Fruit fly (Drosophila melanogaster) whole organism, embryonic: ENCODE data around the gene CG13056.

Source experiments
- BtbVII ChIP-seq: fragments of 200-800 bp; sonication (Bioruptor generic); optimal IDR thresholded peaks from 3 replicates; lab custom pipeline; 2017; ENCODE audit warnings: missing biosample characterization, mild to moderate bottlenecking, missing genetic modification characterization
- CG10565 ChIP-seq: fragments of 200-800 bp; sonication (Bioruptor generic); optimal IDR thresholded peaks from 3 replicates; lab custom pipeline; 2016; ENCODE audit warnings: missing biosample characterization, mild to moderate bottlenecking, missing genetic modification characterization
- CG11085 ChIP-seq: fragments of 200-800 bp; sonication (Bioruptor generic); IDR thresholded peaks from 2 replicates; pipeline ENCODE4 v1.3.6; 2022; ENCODE audit warnings: missing biosample characterization, missing genetic modification characterization
- CG11695 ChIP-seq: fragments of 200-800 bp; sonication (Bioruptor generic); IDR thresholded peaks from 3 replicates; pipeline ENCODE4 v1.3.6; 2022; ENCODE audit warnings: missing biosample characterization, missing genetic modification characterization
- CG13287 ChIP-seq: fragments of 200-800 bp; sonication (Bioruptor generic); IDR thresholded peaks from 2 replicates; pipeline ENCODE4 v1.3.6; 2022; ENCODE audit warnings: missing biosample characterization, missing genetic modification characterization; ENCODE audit not compliant: partially characterized antibody
- CG1529 ChIP-seq: fragments of 200-800 bp; sonication (Bioruptor generic); optimal IDR thresholded peaks from 3 replicates; lab custom pipeline; 2018; ENCODE audit warnings: missing biosample characterization, missing genetic modification characterization
- CG15479 ChIP-seq: fragments of 200-800 bp; sonication (Bioruptor generic); optimal IDR thresholded peaks from 3 replicates; lab custom pipeline; 2019; ENCODE audit warnings: missing biosample characterization, mild to moderate bottlenecking, missing genetic modification characterization, moderate library complexity
- CG15696 ChIP-seq: fragments of 200-800 bp; sonication (Bioruptor generic); optimal IDR thresholded peaks from 2 replicates; lab custom pipeline; 2019; ENCODE audit warnings: missing biosample characterization, mild to moderate bottlenecking, missing genetic modification characterization, moderate library complexity
- CG17912 ChIP-seq: fragments of 200-800 bp; sonication (Bioruptor generic); optimal IDR thresholded peaks from 2 replicates; lab custom pipeline; 2018; ENCODE audit warnings: missing biosample characterization, mild to moderate bottlenecking, missing genetic modification characterization
- CG18764 ChIP-seq: fragments of 200-800 bp; sonication (Bioruptor generic); optimal IDR thresholded peaks from 3 replicates; lab custom pipeline; 2016; ENCODE audit warnings: missing biosample characterization, missing genetic modification characterization
- CG30020 ChIP-seq: fragments of 200-800 bp; optimal IDR thresholded peaks from 2 replicates; lab custom pipeline; 2019; ENCODE audit warnings: missing biosample characterization, mild to moderate bottlenecking, missing genetic modification characterization, moderate library complexity
- CG3065 ChIP-seq: fragments of 200-800 bp; sonication (Bioruptor generic); optimal IDR thresholded peaks from 2 replicates; lab custom pipeline; 2016; ENCODE audit warnings: missing biosample characterization, missing genetic modification characterization
- CG31388 ChIP-seq: fragments of 200-800 bp; sonication (Bioruptor generic); optimal IDR thresholded peaks from 2 replicates; lab custom pipeline; 2016; ENCODE audit warnings: missing biosample characterization, missing genetic modification characterization
- CG3163 ChIP-seq: fragments of 200-800 bp; sonication (Bioruptor generic); optimal IDR thresholded peaks from 3 replicates; lab custom pipeline; 2016; ENCODE audit warnings: missing biosample characterization, missing genetic modification characterization
- CG32767 ChIP-seq: fragments of 200-800 bp; sonication (Bioruptor generic); IDR thresholded peaks from 2 replicates; pipeline ENCODE4 v1.3.6; 2022; ENCODE audit warnings: missing biosample characterization, missing genetic modification characterization
- CG32772 ChIP-seq: fragments of 200-800 bp; sonication (Bioruptor generic); IDR thresholded peaks from 2 replicates; pipeline ENCODE4 v1.3.6; 2022; ENCODE audit warnings: missing biosample characterization, missing genetic modification characterization
- CG33557 ChIP-seq: fragments of 200-800 bp; sonication (Bioruptor generic); optimal IDR thresholded peaks from 2 replicates; lab custom pipeline; 2019; ENCODE audit warnings: missing biosample characterization, mild to moderate bottlenecking, missing genetic modification characterization, moderate library complexity
- CG4424 ChIP-seq: fragments of 200-800 bp; sonication (Bioruptor generic); optimal IDR thresholded peaks from 3 replicates; lab custom pipeline; 2016; ENCODE audit warnings: missing biosample characterization, missing genetic modification characterization
- CG5953 ChIP-seq: fragments of 200-800 bp; sonication (Bioruptor generic); IDR thresholded peaks from 2 replicates; pipeline ENCODE4 v1.3.6; 2022; ENCODE audit warnings: missing biosample characterization, missing genetic modification characterization
- CG8388 ChIP-seq: fragments of 200-800 bp; sonication (Bioruptor generic); optimal IDR thresholded peaks from 2 replicates; lab custom pipeline; 2019; ENCODE audit warnings: missing biosample characterization, mild to moderate bottlenecking, missing genetic modification characterization, moderate library complexity
- CG9215 ChIP-seq: fragments of 200-800 bp; sonication (Bioruptor generic); IDR thresholded peaks from 2 replicates; pipeline ENCODE4 v1.3.6; 2022; ENCODE audit warnings: missing biosample characterization, missing genetic modification characterization
- CG9727 ChIP-seq: fragments of 200-800 bp; sonication (Bioruptor generic); optimal IDR thresholded peaks from 3 replicates; lab custom pipeline; 2017; ENCODE audit warnings: missing biosample characterization, mild to moderate bottlenecking, missing genetic modification characterization
- CG9876 ChIP-seq: fragments of 200-800 bp; sonication (Bioruptor generic); optimal IDR thresholded peaks from 2 replicates; lab custom pipeline; 2016; ENCODE audit warnings: missing biosample characterization, missing genetic modification characterization
- CHES-1-like ChIP-seq: fragments of 200-800 bp; sonication (Bioruptor generic); optimal IDR thresholded peaks from 2 replicates; lab custom pipeline; 2016; ENCODE audit warnings: missing biosample characterization, missing genetic modification characterization
- Camta ChIP-seq: fragments of 200-800 bp; sonication (Bioruptor generic); optimal IDR thresholded peaks from 2 replicates; lab custom pipeline; 2016; ENCODE audit warnings: missing biosample characterization, missing genetic modification characterization
- Dfd ChIP-seq, 2 experiments: fragments of >200 bp; optimal IDR thresholded peaks; 2 replicates each; lab custom pipeline; 2017; ENCODE audit warnings: missing biosample characterization in 2 of 2, missing genetic modification characterization in 2 of 2
- Dip2 ChIP-seq: fragments of 200-800 bp; sonication (Bioruptor generic); IDR thresholded peaks from 2 replicates; pipeline ENCODE4 v1.3.6; 2022; ENCODE audit warnings: missing biosample characterization, missing genetic modification characterization
- Ets97D ChIP-seq: fragments of 200-800 bp; sonication (Bioruptor generic); optimal IDR thresholded peaks from 3 replicates; lab custom pipeline; 2016; ENCODE audit warnings: missing biosample characterization, missing genetic modification characterization
- Lpt ChIP-seq: fragments of >200 bp; optimal IDR thresholded peaks from 2 replicates; lab custom pipeline; 2018; ENCODE audit warnings: missing biosample characterization, missing genetic modification characterization
- MTF-1 ChIP-seq: fragments of 200-800 bp; sonication (Bioruptor generic); optimal IDR thresholded peaks from 2 replicates; lab custom pipeline; 2018; ENCODE audit warnings: missing biosample characterization, mild to moderate bottlenecking, missing genetic modification characterization, borderline replicate concordance
- Mad ChIP-seq: fragments of 200-800 bp; sonication (Bioruptor generic); optimal IDR thresholded peaks from 2 replicates; lab custom pipeline; 2016; ENCODE audit warnings: missing biosample characterization, missing genetic modification characterization
- Mes4 ChIP-seq: fragments of 200-800 bp; sonication (Bioruptor generic); optimal IDR thresholded peaks from 2 replicates; lab custom pipeline; 2016; ENCODE audit warnings: missing biosample characterization, missing genetic modification characterization
- Nf-YB ChIP-seq: fragments of 200-800 bp; sonication (Bioruptor generic); optimal IDR thresholded peaks from 3 replicates; lab custom pipeline; 2019; ENCODE audit warnings: missing biosample characterization, mild to moderate bottlenecking, missing genetic modification characterization, moderate library complexity
- Pdp1 ChIP-seq, 2 experiments: fragments of 200-800 bp; sonication (Bioruptor generic); optimal IDR thresholded peaks; 3 replicates each; lab custom pipeline; 2016; ENCODE audit warnings: missing biosample characterization in 2 of 2, missing genetic modification characterization in 2 of 2, mild to moderate bottlenecking in 1 of 2, moderate library complexity in 1 of 2
- Ptx1 ChIP-seq: fragments of 200-800 bp; sonication (Bioruptor generic); IDR thresholded peaks from 2 replicates; pipeline ENCODE4 v1.3.6; 2022; ENCODE audit warnings: missing biosample characterization, missing genetic modification characterization
- Sry-β ChIP-seq: fragments of 200-800 bp; sonication (Bioruptor generic); optimal IDR thresholded peaks from 2 replicates; lab custom pipeline; 2018; ENCODE audit warnings: missing biosample characterization, mild to moderate bottlenecking, missing genetic modification characterization, moderate library complexity
- Tbp ChIP-seq: fragments of >200 bp; optimal IDR thresholded peaks from 2 replicates; lab custom pipeline; 2018; ENCODE audit warnings: missing biosample characterization, missing genetic modification characterization
- btn ChIP-seq: fragments of 200-800 bp; sonication (Bioruptor generic); optimal IDR thresholded peaks from 2 replicates; lab custom pipeline; 2016; ENCODE audit warnings: missing biosample characterization, missing genetic modification characterization
- da ChIP-seq: fragments of 200-800 bp; sonication (Bioruptor generic); optimal IDR thresholded peaks from 2 replicates; lab custom pipeline; 2016; ENCODE audit warnings: missing biosample characterization, missing genetic modification characterization
- dati ChIP-seq: fragments of 200-800 bp; sonication (Bioruptor generic); IDR thresholded peaks from 2 replicates; pipeline ENCODE4 v1.3.6; 2022; ENCODE audit warnings: missing biosample characterization, missing genetic modification characterization
- dpn ChIP-seq, 2 experiments: fragments of 200-800 bp; sonication (Bioruptor generic); optimal IDR thresholded peaks; 3 replicates each; lab custom pipeline; 2016; ENCODE audit warnings: missing biosample characterization in 2 of 2, missing genetic modification characterization in 2 of 2
- hbn ChIP-seq: fragments of 200-800 bp; sonication (Bioruptor generic); IDR thresholded peaks from 2 replicates; pipeline ENCODE4 v1.3.6; 2022; ENCODE audit warnings: missing biosample characterization, missing genetic modification characterization; ENCODE audit not compliant: partially characterized antibody
- insv ChIP-seq, 2 experiments: fragments of 200-800 bp; sonication (Bioruptor generic); optimal IDR thresholded peaks; 3 replicates each; lab custom pipeline; 2016 to 2018; ENCODE audit warnings: missing biosample characterization in 2 of 2, missing genetic modification characterization in 2 of 2
- jigr1 ChIP-seq: fragments of 200-800 bp; sonication (Bioruptor generic); IDR thresholded peaks from 3 replicates; pipeline ENCODE4 v1.3.6; 2022; ENCODE audit warnings: missing biosample characterization, missing genetic modification characterization
- kah ChIP-seq: fragments of 200-800 bp; sonication (Bioruptor generic); optimal IDR thresholded peaks from 2 replicates; lab custom pipeline; 2018; ENCODE audit warnings: missing biosample characterization, mild to moderate bottlenecking, missing genetic modification characterization
- ken ChIP-seq: fragments of 200-800 bp; sonication (Bioruptor generic); IDR thresholded peaks from 3 replicates; pipeline ENCODE4 v1.3.6; 2022; ENCODE audit warnings: missing biosample characterization, missing genetic modification characterization
- lab ChIP-seq: fragments of 200-800 bp; sonication (Bioruptor generic); optimal IDR thresholded peaks from 3 replicates; lab custom pipeline; 2017; ENCODE audit warnings: missing biosample characterization, missing genetic modification characterization, mild to moderate bottlenecking, moderate library complexity, missing genetic modification reagents
- sisA ChIP-seq: fragments of 200-800 bp; sonication (Bioruptor generic); IDR thresholded peaks from 2 replicates; pipeline ENCODE4 v1.3.6; 2022; ENCODE audit warnings: missing biosample characterization, missing genetic modification characterization
- tgo ChIP-seq: fragments of 200-800 bp; sonication (Bioruptor generic); IDR thresholded peaks from 3 replicates; pipeline ENCODE4 v1.3.6; 2022; ENCODE audit warnings: missing biosample characterization, missing genetic modification characterization
- twi ChIP-seq: fragments of 200-800 bp; optimal IDR thresholded peaks from 2 replicates; lab custom pipeline; 2019; ENCODE audit warnings: missing biosample characterization, mild to moderate bottlenecking, missing genetic modification characterization, moderate library complexity
- wor ChIP-seq: fragments of 200-800 bp; sonication (Bioruptor generic); IDR thresholded peaks from 2 replicates; pipeline ENCODE4 v1.3.6; 2022; ENCODE audit warnings: missing biosample characterization, missing genetic modification characterization

Gene CG13056

DNA sequence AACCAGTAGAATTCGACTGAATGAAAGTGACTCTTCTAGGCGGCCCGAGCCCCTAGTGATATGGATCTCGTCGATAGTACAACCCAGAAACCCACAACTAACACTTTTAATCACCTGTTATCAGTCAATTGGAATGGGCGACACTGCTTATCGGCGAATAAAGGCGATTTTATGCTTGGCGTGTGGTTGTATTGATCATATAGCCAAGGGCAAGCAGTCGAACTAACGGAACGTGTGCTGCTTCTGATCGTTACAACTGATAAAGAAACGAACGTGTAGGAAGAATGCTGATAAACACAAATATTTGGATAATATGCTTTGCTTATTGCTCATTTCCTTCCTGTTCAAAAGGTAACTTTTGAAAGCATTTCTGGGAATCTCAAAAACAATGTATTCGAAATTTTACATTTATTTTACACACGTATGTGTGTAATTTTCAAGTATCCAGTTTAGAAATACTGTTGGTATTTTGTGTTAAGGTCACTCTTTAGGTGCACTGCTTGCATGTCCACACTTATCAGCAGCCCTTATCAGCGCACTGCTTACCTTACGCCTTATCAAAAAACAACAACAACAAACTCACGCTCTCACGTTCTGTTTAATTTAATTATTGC is 48.2 kb downstream of the CG13056 start, which contains the start of gene Agpat4 (continued):
- TF ChIP-seq CG30020 (no peak), CG1529 (GFP tag; lab: Kevin White, UChicago) (no peak), CG9727 (no peak), tgo (no peak), BtbVII (GFP tag; lab: Kevin White, UChicago) (no peak), ken (GFP tag; lab: Robert Waterston, UW) (no peak), Ptx1 (GFP tag; lab: Robert Waterston, UW) (no peak), Nf-YB (no peak), CG33557 (GFP tag; lab: Kevin White, UChicago) (no peak), CG8388 (GFP tag; lab: Kevin White, UChicago) (no peak), Pdp1 (GFP tag; optimal IDR thresholded peaks at IDR 0.05; lab: Kevin White, UChicago) (peak in 1 of 2 experiments; percentile 16), MTF-1 (no peak), CG3163 (peak; percentile 30), Mes4 (no peak), Camta (no peak), CG32767 (GFP tag; lab: Robert Waterston, UW) (no peak), hbn (GFP tag; lab: Robert Waterston, UW) (no peak), CG10565 (GFP tag; lab: Kevin White, UChicago) (no peak), CG5953 (no peak), CHES-1-like (GFP tag; lab: Kevin White, UChicago) (peak; percentile 4), sisA (GFP tag; lab: Robert Waterston, UW) (no peak), CG18764 (GFP tag; lab: Kevin White, UChicago) (no peak), dpn (GFP tag; optimal IDR thresholded peaks at IDR 0.05; lab: Kevin White, UChicago) (no peak), kah (GFP tag; lab: Kevin White, UChicago) (no peak), dati (no peak), da (GFP tag; lab: Kevin White, UChicago) (no peak), CG31388 (GFP tag; lab: Kevin White, UChicago) (no peak), CG3065 (peak; percentile 1), wor (GFP tag; lab: Robert Waterston, UW) (no peak), btn (GFP tag; lab: Kevin White, UChicago) (no peak), CG9876 (GFP tag; lab: Kevin White, UChicago) (no peak), CG11695 (no peak), CG9215 (GFP tag; lab: Robert Waterston, UW) (no peak), Mad (no peak), twi (tag; lab: Kevin White, UChicago) (peak; percentile 10), lab (GFP tag; lab: Kevin White, UChicago) (no peak), CG17912 (GFP tag; lab: Kevin White, UChicago) (no peak), CG15479 (GFP tag; lab: Kevin White, UChicago) (no peak), insv (GFP tag; optimal IDR thresholded peaks at IDR 0.05; lab: Kevin White, UChicago) (peak in 1 of 2 experiments; percentile 64), Tbp (GFP tag; lab: Kevin White, UChicago) (no peak), Ets97D (GFP tag; lab: Kevin White, UChicago) (peak; percentile 46), CG13287 (GFP tag; lab: Robert Waterston, UW) (no peak; the same call in none of the 2 replicates), CG4424 (GFP tag; lab: Kevin White, UChicago) (no peak), CG11085 (GFP tag; lab: Robert Waterston, UW) (no peak), Dip2 (GFP tag; lab: Robert Waterston, UW) (no peak), CG15696 (tag; lab: Kevin White, UChicago) (no peak), jigr1 (GFP tag; lab: Robert Waterston, UW) (no peak), Dfd (GFP tag; optimal IDR thresholded peaks at IDR 0.05; lab: Kevin White, UChicago) (peak in 1 of 2 experiments; percentile 80), Lpt (GFP tag; lab: Kevin White, UChicago) (no peak), Sry-β (GFP tag; lab: Kevin White, UChicago) (no peak), CG32772 (GFP tag; lab: Robert Waterston, UW) (no peak)
